Fruit fly (Drosophila melanogaster) Kc167 (cell line): ENCODE data around the gene Mst98Cb.

Experiments used
- Myc ChIP-seq: fragments of >200 bp; optimal IDR thresholded peaks from 2 replicates; lab custom pipeline; 2017; ENCODE audit warnings: missing external identifiers
- Sin3A ChIP-seq: fragments of >200 bp; optimal IDR thresholded peaks from 2 replicates; lab custom pipeline; 2018; ENCODE audit warnings: missing external identifiers
- h ChIP-seq: fragments of >200 bp; optimal IDR thresholded peaks from 3 replicates; lab custom pipeline; 2018; ENCODE audit warnings: missing external identifiers
- insv ChIP-seq: fragments of >200 bp; optimal IDR thresholded peaks from 3 replicates; lab custom pipeline; 2018; ENCODE audit warnings: missing external identifiers
- psq ChIP-seq: fragments of >200 bp; optimal IDR thresholded peaks from 2 replicates; lab custom pipeline; 2017; ENCODE audit warnings: missing external identifiers
- ttk ChIP-seq: sonication (Bioruptor generic); optimal IDR thresholded peaks from 2 replicates; lab custom pipeline; 2017; ENCODE audit warnings: missing external identifiers

dm6 chr3R:28328780-28329546 lies 36.4 kb downstream of the Mst98Cb start:
- TF ChIP-seq psq (lab: Kevin White, UChicago) (no peak), ttk (lab: Kevin White, UChicago) (no peak), insv (no peak), Sin3A (lab: Kevin White, UChicago) (no peak), h (lab: Kevin White, UChicago) (no peak), Myc (no peak)
